Worm (Caenorhabditis elegans): Measurements from ENCODE around the gene cex-2.

Gene cex-2

ce11 chrII:7853679-7854078 is 18.5 kb upstream of the cex-2 start, which contains the start of gene T09A5.5:
Gene T09A5.5 (minus strand): TSS chrII:7853779.
- TF ChIP-seq sdz-12 (GFP tag; optimal IDR thresholded peaks at IDR 0.05) (no peak), nhr-42 (GFP tag; IDR thresholded peaks at IDR 0.05) (no peak), mep-1 (tag; optimal IDR thresholded peaks at IDR 0.05) (no peak), aly-2 (tag; optimal IDR thresholded peaks at IDR 0.05) (no peak)

- TF ChIP-seq daf-16 (GFP tag; optimal IDR thresholded peaks at IDR 0.05) (no peak), daf-16 (tag; optimal IDR thresholded peaks at IDR 0.05) (peak; percentile 51), aly-2 (tag; optimal IDR thresholded peaks at IDR 0.05) (no peak), lin-38 (GFP tag; IDR thresholded peaks at IDR 0.05) (no peak), mes-2 (tag; optimal IDR thresholded peaks at IDR 0.05; ENCODE audit: poor library complexity, severe bottlenecking) (no peak), pqm-1 (tag; optimal IDR thresholded peaks at IDR 0.05) (peak; percentile 73), dve-1 (tag; optimal IDR thresholded peaks at IDR 0.05; ENCODE audit: insufficient read depth) (peak; percentile 60), mep-1 (tag; optimal IDR thresholded peaks at IDR 0.05) (peak; percentile 6), F10B5.3 (tag; optimal IDR thresholded peaks at IDR 0.05) (no peak), nhr-42 (GFP tag; IDR thresholded peaks at IDR 0.05) (no peak), fkh-10 (GFP tag; optimal IDR thresholded peaks at IDR 0.05) (no peak), cey-2 (tag; optimal IDR thresholded peaks at IDR 0.05; ENCODE audit: borderline replicate concordance, insufficient read depth) (no peak), F26F4.8 (GFP tag; conservative IDR thresholded peaks at IDR 0.05) (no peak), nhr-28 (tag; optimal IDR thresholded peaks at IDR 0.05) (peak; percentile 58), dmd-9 (GFP tag; IDR thresholded peaks at IDR 0.05) (no peak), hlh-30 (tag; optimal IDR thresholded peaks at IDR 0.05; ENCODE audit: insufficient read depth) (peak; percentile 9), php-3 (GFP tag; IDR thresholded peaks at IDR 0.05) (peak; percentile 44; the same call in 1 of the 2 replicates), spr-3 (GFP tag; optimal IDR thresholded peaks at IDR 0.05) (no peak), hmg-1.1 (GFP tag; IDR thresholded peaks at IDR 0.05) (0 out of 2 replicates have a peak, but pooled peaks have one; percentile 37)
Measured at ce11 chrII:7851480-7851879, 16.3 kb upstream of the cex-2 start.

ce11 chrII:7850575-7850974 is 15.4 kb upstream of the cex-2 start:
- TF ChIP-seq ZK546.5 (tag; optimal IDR thresholded peaks at IDR 0.05) = no peak
- TF ChIP-seq lsy-2 (tag; optimal IDR thresholded peaks at IDR 0.05) = peak in 1 of 2 experiments; percentile 1
- TF ChIP-seq php-3 (GFP tag; IDR thresholded peaks at IDR 0.05) = peak; percentile 84

ce11 chrII:7849697-7850096 is 14.5 kb upstream of the cex-2 start, which contains the start of gene acr-7:
Gene acr-7 (minus strand): TSS chrII:7849797.
- TF ChIP-seq F49E8.2 (tag; optimal IDR thresholded peaks at IDR 0.05; ENCODE audit: borderline replicate concordance) = no peak
- TF ChIP-seq cey-2 (tag; optimal IDR thresholded peaks at IDR 0.05; ENCODE audit: borderline replicate concordance, insufficient read depth) = no peak
- no peak for TF ChIP-seq Y105C5A.15 (GFP tag; IDR thresholded peaks at IDR 0.05)

- TF ChIP-seq unc-62 (GFP tag; optimal IDR thresholded peaks at IDR 0.05 in 1 of 2) = peak in 1 of 2 experiments; percentile 92
- no peak for TF ChIP-seq unc-62 (tag; optimal IDR thresholded peaks at IDR 0.05)
- no peak for TF ChIP-seq zag-1 (tag; optimal IDR thresholded peaks at IDR 0.05)
- peak in 1 of 2 experiments; percentile 33 for TF ChIP-seq lsy-2 (tag; optimal IDR thresholded peaks at IDR 0.05)
- peak; percentile 45 for TF ChIP-seq mes-2 (tag; optimal IDR thresholded peaks at IDR 0.05; ENCODE audit: poor library complexity, severe bottlenecking)
Measured at ce11 chrII:7845571-7846236, 10.5 kb upstream of the cex-2 start, which contains the start of gene T09A5.4. Gene T09A5.4 (plus strand): TSS chrII:7846186.

- TF ChIP-seq nhr-42 (GFP tag; IDR thresholded peaks at IDR 0.05) (no peak), mxl-2 (GFP tag; conservative IDR thresholded peaks at IDR 0.05) (no peak), fos-1 (tag; optimal IDR thresholded peaks at IDR 0.05) (no peak), ctbp-1 (GFP tag; IDR thresholded peaks at IDR 0.05) (no peak), T20F7.1 (GFP tag; optimal IDR thresholded peaks at IDR 0.05) (no peak), pqm-1 (tag; optimal IDR thresholded peaks at IDR 0.05) (no peak), cey-2 (tag; optimal IDR thresholded peaks at IDR 0.05; ENCODE audit: borderline replicate concordance, insufficient read depth) (no peak), zag-1 (tag; optimal IDR thresholded peaks at IDR 0.05) (no peak), nhr-48 (tag; optimal IDR thresholded peaks at IDR 0.05) (no peak), dve-1 (tag; optimal IDR thresholded peaks at IDR 0.05; ENCODE audit: insufficient read depth) (no peak), mdt-29 (GFP tag; IDR thresholded peaks at IDR 0.05) (no peak), aly-2 (tag; optimal IDR thresholded peaks at IDR 0.05) (no peak), dmd-6 (GFP tag; IDR thresholded peaks at IDR 0.05) (no peak), madf-9 (GFP tag; conservative IDR thresholded peaks at IDR 0.05) (no peak), ceh-82 (tag; optimal IDR thresholded peaks at IDR 0.05) (no peak), sdz-12 (GFP tag; optimal IDR thresholded peaks at IDR 0.05) (no peak)
Measured at ce11 chrII:7842053-7842452, 6.8 kb upstream of the cex-2 start, which contains the start of gene klp-3. Gene klp-3 (plus strand): TSS chrII:7842353.

Data from whole organism, L4 larva.